Worm (Caenorhabditis elegans) whole organism, L4 larva: ENCODE measurements around the gene cav-1.

Experiments
- F10B5.3 ChIP-seq: sonication (generic microtip); optimal IDR thresholded peaks from 2 replicates; lab custom pipeline; 2016; ENCODE audit warnings: mild to moderate bottlenecking, missing genetic modification characterization, missing compliant biosample characterization
- F49E8.2 ChIP-seq: sonication (generic microtip); optimal IDR thresholded peaks from 2 replicates; lab custom pipeline; 2016; ENCODE audit warnings: missing compliant biosample characterization, mild to moderate bottlenecking, missing genetic modification characterization, borderline replicate concordance
- R02D3.7 ChIP-seq: fragments of 150-350 bp; sonication (generic microtip); optimal IDR thresholded peaks from 3 replicates; lab custom pipeline; 2014; ENCODE audit warnings: missing biosample characterization, missing genetic modification characterization
- Y105C5A.15 ChIP-seq: fragments of 200-800 bp; sonication (Bioruptor generic); IDR thresholded peaks from 2 replicates; pipeline ENCODE4 v1.3.6; 2022; ENCODE audit warnings: missing genetic modification characterization, missing compliant biosample characterization
- aha-1 ChIP-seq: fragments of 150-350 bp; peaks from one replicate; lab custom pipeline; 2014; ENCODE audit warnings: missing biosample characterization, missing genetic modification characterization
- arid-1 ChIP-seq: fragments of 200-800 bp; sonication (Bioruptor generic); conservative IDR thresholded peaks from 2 replicates; pipeline ENCODE4 v1.3.6; 2022; ENCODE audit warnings: missing genetic modification reagents, missing genetic modification characterization, missing compliant biosample characterization
- ceh-20 ChIP-seq: fragments of 200-800 bp; sonication (Bioruptor generic); IDR thresholded peaks from 2 replicates; pipeline ENCODE4 v1.3.6; 2022; ENCODE audit warnings: missing genetic modification reagents, missing genetic modification characterization, missing compliant biosample characterization
- ceh-28 ChIP-seq: fragments of 150-350 bp; optimal IDR thresholded peaks from 2 replicates; lab custom pipeline; 2014; ENCODE audit warnings: missing biosample characterization, missing genetic modification reagents, missing genetic modification characterization
- ceh-44 ChIP-seq: fragments of 200-800 bp; sonication (Bioruptor generic); IDR thresholded peaks from 2 replicates; pipeline ENCODE4 v1.3.6; 2022; ENCODE audit warnings: missing genetic modification reagents, missing genetic modification characterization, missing compliant biosample characterization
- ceh-82 ChIP-seq: sonication (generic microtip); optimal IDR thresholded peaks from 2 replicates; lab custom pipeline; 2017; ENCODE audit warnings: missing biosample characterization, missing genetic modification characterization
- egl-43 ChIP-seq: fragments of 200-800 bp; sonication (Bioruptor generic); IDR thresholded peaks from 2 replicates; pipeline ENCODE4 v1.3.6; 2022; ENCODE audit warnings: missing genetic modification reagents, missing genetic modification characterization, missing compliant biosample characterization
- gei-8 ChIP-seq: fragments of 200-800 bp; sonication (Bioruptor generic); optimal IDR thresholded peaks from 2 replicates; lab custom pipeline; 2018; ENCODE audit warnings: mild to moderate bottlenecking, missing genetic modification characterization, missing compliant biosample characterization
- hlh-11 ChIP-seq: fragments of 200-800 bp; sonication (Bioruptor generic); optimal IDR thresholded peaks from 2 replicates; lab custom pipeline; 2018; ENCODE audit warnings: mild to moderate bottlenecking, missing genetic modification characterization, missing compliant biosample characterization
- lin-29 ChIP-seq: fragments of 200-800 bp; sonication (Bioruptor generic); IDR thresholded peaks from 2 replicates; pipeline ENCODE4 v1.3.6; 2022; ENCODE audit warnings: missing genetic modification reagents, missing genetic modification characterization, missing compliant biosample characterization
- lin-38 ChIP-seq: fragments of 200-800 bp; sonication (Bioruptor generic); IDR thresholded peaks from 2 replicates; pipeline ENCODE4 v1.3.6; 2022; ENCODE audit warnings: missing genetic modification reagents, missing genetic modification characterization, missing compliant biosample characterization
- lir-3 ChIP-seq: sonication (generic microtip); optimal IDR thresholded peaks from 2 replicates; lab custom pipeline; 2016; ENCODE audit warnings: mild to moderate bottlenecking, missing genetic modification characterization, missing compliant biosample characterization
- mep-1 ChIP-seq: fragments of 150-350 bp; sonication (generic microtip); optimal IDR thresholded peaks from 3 replicates; lab custom pipeline; 2014; ENCODE audit warnings: missing biosample characterization, missing genetic modification characterization
- mxl-2 ChIP-seq: fragments of 200-800 bp; sonication (Bioruptor generic); conservative IDR thresholded peaks from 2 replicates; pipeline ENCODE4 v1.3.6; 2022; ENCODE audit warnings: missing genetic modification reagents, missing genetic modification characterization, missing compliant biosample characterization
- nhr-102 ChIP-seq: sonication (generic microtip); optimal IDR thresholded peaks from 2 replicates; lab custom pipeline; 2016; ENCODE audit warnings: mild to moderate bottlenecking, missing genetic modification characterization, moderate library complexity, missing compliant biosample characterization
- nhr-11 ChIP-seq: fragments of 150-350 bp; optimal IDR thresholded peaks from 2 replicates; lab custom pipeline; 2014; ENCODE audit warnings: missing biosample characterization, missing genetic modification characterization
- nhr-25 ChIP-seq: sonication (generic microtip); optimal IDR thresholded peaks from 2 replicates; lab custom pipeline; 2017; ENCODE audit warnings: missing genetic modification characterization, mild to moderate bottlenecking, missing compliant biosample characterization, antibody characterized with exemption, moderate library complexity, borderline replicate concordance; ENCODE audit not compliant: insufficient read depth
- nhr-41 ChIP-seq: fragments of 200-800 bp; sonication (Bioruptor generic); IDR thresholded peaks from 2 replicates; pipeline ENCODE4 v1.3.6; 2022; ENCODE audit warnings: missing genetic modification reagents, missing genetic modification characterization, missing compliant biosample characterization
- rbr-2 ChIP-seq: sonication (generic microtip); optimal IDR thresholded peaks from 2 replicates; lab custom pipeline; 2016; ENCODE audit warnings: missing genotype, missing genetic modification characterization, missing compliant biosample characterization
- saeg-2 ChIP-seq: fragments of 200-800 bp; sonication (Bioruptor generic); IDR thresholded peaks from 2 replicates; pipeline ENCODE4 v1.3.6; 2022; ENCODE audit warnings: missing genetic modification reagents, missing genetic modification characterization, missing compliant biosample characterization
- sdz-12 ChIP-seq: fragments of 200-800 bp; sonication (Bioruptor generic); optimal IDR thresholded peaks from 2 replicates; lab custom pipeline; 2018; ENCODE audit warnings: mild to moderate bottlenecking, missing genetic modification characterization, missing compliant biosample characterization
- snpc-1.2 ChIP-seq: fragments of 200-800 bp; sonication (Bioruptor generic); IDR thresholded peaks from 2 replicates; pipeline ENCODE4 v1.3.6; 2022; ENCODE audit warnings: missing genetic modification reagents, missing genetic modification characterization, missing compliant biosample characterization
- spr-3 ChIP-seq: fragments of 200-800 bp; sonication (Bioruptor generic); optimal IDR thresholded peaks from 2 replicates; lab custom pipeline; 2018; ENCODE audit warnings: mild to moderate bottlenecking, missing genetic modification characterization, missing compliant biosample characterization
- tag-97 ChIP-seq: fragments of 200-800 bp; sonication (Bioruptor generic); IDR thresholded peaks from 2 replicates; pipeline ENCODE4 v1.3.6; 2022; ENCODE audit warnings: missing genetic modification characterization, missing compliant biosample characterization
- tra-1 ChIP-seq: fragments of 200-800 bp; sonication (Bioruptor generic); IDR thresholded peaks from 2 replicates; pipeline ENCODE4 v1.3.6; 2022; ENCODE audit warnings: missing genetic modification reagents, missing genetic modification characterization, missing compliant biosample characterization
- unc-130 ChIP-seq: sonication (generic microtip); optimal IDR thresholded peaks from 2 replicates; lab custom pipeline; 2016; ENCODE audit warnings: missing genetic modification reagents, missing genetic modification characterization, missing compliant biosample characterization
- vab-7 ChIP-seq: fragments of 200-800 bp; sonication (Bioruptor generic); IDR thresholded peaks from 2 replicates; pipeline ENCODE4 v1.3.6; 2022; ENCODE audit warnings: missing genetic modification reagents, missing genetic modification characterization, missing compliant biosample characterization
- zip-11 ChIP-seq: fragments of 200-800 bp; sonication (Bioruptor generic); IDR thresholded peaks from 2 replicates; pipeline ENCODE4 v1.3.6; 2022; ENCODE audit warnings: missing genetic modification characterization, missing compliant biosample characterization
- zip-2 ChIP-seq: fragments of 150-350 bp; optimal IDR thresholded peaks from 2 replicates; lab custom pipeline; 2014; ENCODE audit warnings: missing biosample characterization, missing genetic modification characterization
- ztf-11 ChIP-seq: fragments of 150-350 bp; optimal IDR thresholded peaks from 2 replicates; lab custom pipeline; 2014; ENCODE audit warnings: missing biosample characterization, missing genetic modification characterization

cav-1 gene

DNA sequence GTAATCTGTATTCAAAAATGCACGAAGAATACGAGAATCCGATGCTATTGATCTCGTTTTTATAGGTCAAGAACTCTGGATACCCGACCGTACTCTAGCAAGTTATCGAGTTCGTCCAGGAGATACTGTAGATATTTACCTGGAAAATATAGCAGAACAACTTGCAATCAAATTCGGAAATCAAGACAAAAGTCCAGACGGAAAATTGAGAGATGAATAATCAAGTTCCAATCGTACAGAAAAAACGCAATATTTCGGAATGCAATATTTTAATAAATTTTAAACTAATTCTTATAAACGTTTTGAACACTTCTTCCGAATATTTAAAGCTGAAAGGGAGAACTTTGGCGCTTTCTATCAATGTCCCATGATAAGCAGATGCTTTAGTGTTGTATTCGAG is 33.3 kb upstream of the cav-1 start:
- TF ChIP-seq tag-97 (no peak), ceh-82 (no peak), mep-1 (tag; lab: Kevin White, UChicago) (no peak), Y105C5A.15 (no peak), lin-38 (peak; percentile 61), snpc-1.2 (GFP tag; lab: Robert Waterston, UW) (peak; percentile 65; the same call in 1 of the 2 replicates), egl-43 (GFP tag; lab: Robert Waterston, UW) (no peak), unc-130 (GFP tag; lab: Kevin White, UChicago) (peak; percentile 64), zip-2 (tag; lab: Kevin White, UChicago) (no peak), F10B5.3 (tag; lab: Kevin White, UChicago) (no peak), F49E8.2 (peak; percentile 28)

DNA sequence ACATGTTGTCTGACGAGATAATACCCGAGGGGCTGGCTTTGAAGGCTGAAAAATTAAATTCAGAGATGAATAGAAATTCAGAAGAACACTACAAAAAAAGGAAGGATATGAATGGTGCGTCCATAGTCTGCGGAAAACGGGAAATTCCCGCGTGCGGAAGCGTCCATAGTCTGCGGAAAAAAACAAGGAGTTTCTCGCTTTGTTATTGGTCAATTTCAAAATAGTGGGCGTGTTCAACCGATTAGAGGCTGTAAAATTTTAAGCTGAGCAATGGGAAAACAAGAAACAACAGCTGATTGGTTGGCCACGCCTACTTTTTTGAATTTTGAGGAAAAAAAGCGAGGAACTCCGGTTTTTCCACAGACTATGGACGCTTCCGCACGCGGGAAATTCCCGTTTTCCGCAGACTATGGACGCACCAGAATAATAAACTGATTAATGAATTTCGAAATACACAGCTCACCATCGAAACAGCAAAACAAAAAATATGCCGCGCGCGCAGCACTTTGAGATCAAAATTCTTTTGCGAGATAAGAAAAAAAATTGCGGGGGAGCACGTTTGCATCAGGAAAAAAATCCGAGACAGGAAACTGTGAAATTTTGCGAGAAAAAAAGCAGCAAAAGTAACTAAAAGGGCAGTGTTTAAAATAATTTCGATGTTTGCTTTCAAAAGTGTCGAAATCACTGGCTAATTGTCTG is 31.3 kb upstream of the cav-1 start, which contains the start of gene gln-6:
Gene gln-6 (minus strand): TSS at position 51 of the 699 bp plus-strand sequence.
- peak; percentile 44 for TF ChIP-seq unc-130 (GFP tag; lab: Kevin White, UChicago)

DNA sequence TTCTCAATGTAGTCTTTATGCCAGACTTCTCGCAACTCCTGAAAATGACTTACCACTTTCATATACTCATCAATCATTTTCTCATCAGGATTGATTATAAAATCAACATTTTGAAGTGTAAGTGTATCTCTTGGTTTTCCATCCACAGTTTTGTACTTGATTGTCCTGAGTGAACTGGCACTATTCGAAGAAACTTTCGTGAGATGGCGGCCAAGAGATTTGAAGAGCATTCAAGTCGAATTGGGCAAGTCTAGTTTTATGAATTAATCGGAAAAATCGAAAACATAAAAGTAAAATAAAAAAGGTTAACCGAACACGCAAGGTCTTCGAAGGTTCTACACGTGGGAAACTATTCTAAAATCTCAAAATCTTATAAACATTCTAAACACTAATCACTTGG is 29.4 kb upstream of the cav-1 start, which contains the start of gene C28D4.7:
Gene C28D4.7 (minus strand): TSS at position 265 of the 400 bp plus-strand sequence.
- TF ChIP-seq nhr-102 (tag; lab: Kevin White, UChicago) (no peak), aha-1 (tag; lab: Kevin White, UChicago) (peak; percentile 96)

DNA sequence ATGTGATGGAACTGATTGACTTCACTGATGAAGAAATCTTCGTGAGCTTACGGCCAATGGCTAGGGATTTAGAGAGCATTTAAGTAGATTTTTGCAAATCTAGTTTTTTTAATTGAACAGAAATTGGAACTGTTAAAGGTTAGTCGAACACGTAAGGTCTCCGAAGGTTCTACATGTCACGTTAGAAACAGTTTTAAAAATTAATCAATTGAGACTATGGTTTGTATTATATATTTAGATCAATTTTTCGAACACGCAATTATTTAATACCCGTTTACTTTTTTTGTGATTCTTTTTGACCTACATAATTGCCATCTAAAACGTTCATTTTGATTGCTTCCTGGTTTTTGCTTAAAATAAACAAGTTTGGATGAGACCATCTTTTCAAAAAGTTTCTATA is 27.4 kb upstream of the cav-1 start, which contains the start of gene C28D4.4:
Gene C28D4.4 (minus strand): TSS at position 101 of the 400 bp plus-strand sequence.
- TF ChIP-seq F49E8.2: no peak
- TF ChIP-seq spr-3: no peak
- no peak for TF ChIP-seq ztf-11 (tag; lab: Kevin White, UChicago)
- TF ChIP-seq rbr-2: no peak
- TF ChIP-seq gei-8 (GFP tag; lab: Kevin White, UChicago): no peak
- TF ChIP-seq sdz-12 (GFP tag; lab: Kevin White, UChicago): no peak
- no peak for TF ChIP-seq nhr-25 (tag; lab: Kevin White, UChicago)
- no peak for TF ChIP-seq arid-1 (GFP tag; lab: Robert Waterston, UW)
- TF ChIP-seq F10B5.3 (tag; lab: Kevin White, UChicago): no peak
- no peak for TF ChIP-seq nhr-11 (tag; lab: Kevin White, UChicago)
- no peak for TF ChIP-seq mxl-2 (GFP tag; lab: Robert Waterston, UW)
- TF ChIP-seq ceh-20 (GFP tag; lab: Robert Waterston, UW): no peak
- TF ChIP-seq vab-7: no peak
- no peak for TF ChIP-seq tra-1 (GFP tag; lab: Robert Waterston, UW)
- no peak for TF ChIP-seq R02D3.7 (tag; lab: Kevin White, UChicago)
- no peak for TF ChIP-seq ceh-28 (tag; lab: Kevin White, UChicago)
- TF ChIP-seq hlh-11 (tag; lab: Kevin White, UChicago): no peak
- no peak for TF ChIP-seq ceh-44
- no peak for TF ChIP-seq lin-29 (GFP tag; lab: Robert Waterston, UW)
- TF ChIP-seq saeg-2 (GFP tag; lab: Robert Waterston, UW): no peak

DNA sequence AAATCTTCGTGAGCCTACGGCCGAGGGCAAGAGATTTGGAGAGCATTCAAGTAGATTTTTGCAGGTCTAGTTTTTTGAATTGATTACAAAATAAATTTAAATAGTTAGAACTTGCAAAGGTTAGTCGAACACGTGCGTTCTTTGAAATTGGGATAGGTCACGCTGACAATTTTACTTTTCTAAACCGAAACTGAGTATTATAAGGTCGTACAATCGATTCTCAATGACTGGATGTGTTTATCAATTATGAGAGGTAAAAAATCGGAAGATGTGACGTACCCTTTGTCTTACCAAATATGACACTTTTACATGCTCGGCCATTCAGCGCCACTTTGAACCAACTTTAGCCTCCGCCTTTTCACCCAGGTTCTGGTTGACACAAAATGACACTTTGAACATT is 25.5 kb upstream of the cav-1 start, which contains the start of gene C28D4.5:
Gene C28D4.5 (minus strand): TSS at position 101 of the 400 bp plus-strand sequence.
- no peak for TF ChIP-seq nhr-11 (tag; lab: Kevin White, UChicago)
- TF ChIP-seq zip-11: no peak
- TF ChIP-seq lir-3 (tag; lab: Kevin White, UChicago): no peak
- no peak for TF ChIP-seq mxl-2 (GFP tag; lab: Robert Waterston, UW)
- no peak for TF ChIP-seq nhr-41 (GFP tag; lab: Robert Waterston, UW)
- TF ChIP-seq, all 104 proteins: peak for 0
